Worm (Caenorhabditis elegans) whole organism, late embryonic: ENCODE results near the gene chd-3.

Experiments
- C08G9.2 ChIP-seq: sonication (generic microtip); optimal IDR thresholded peaks from 2 replicates; lab custom pipeline; 2016; ENCODE audit warnings: mild to moderate bottlenecking, missing genetic modification characterization, moderate library complexity, missing compliant biosample characterization
- C38D4.7 ChIP-seq: fragments of 200-800 bp; sonication (Bioruptor generic); optimal IDR thresholded peaks from 2 replicates; lab custom pipeline; 2018; ENCODE audit warnings: mild to moderate bottlenecking, missing genetic modification characterization, moderate library complexity, missing compliant biosample characterization
- F13H6.1 ChIP-seq: sonication (generic microtip); optimal IDR thresholded peaks from 2 replicates; lab custom pipeline; 2016; ENCODE audit warnings: missing genetic modification characterization, missing compliant biosample characterization
- K02D7.2 ChIP-seq: sonication (generic microtip); optimal IDR thresholded peaks from 2 replicates; lab custom pipeline; 2017; ENCODE audit warnings: mild to moderate bottlenecking, missing genetic modification characterization, missing compliant biosample characterization
- T23F11.4 ChIP-seq: fragments of 200-800 bp; sonication (Bioruptor generic); optimal IDR thresholded peaks from 2 replicates; lab custom pipeline; 2018; ENCODE audit warnings: mild to moderate bottlenecking, missing genetic modification characterization, missing compliant biosample characterization
- ahr-1 ChIP-seq: sonication (generic microtip); optimal IDR thresholded peaks from 2 replicates; lab custom pipeline; 2016; ENCODE audit warnings: missing genetic modification characterization, missing compliant biosample characterization
- ceh-19 ChIP-seq: fragments of 200-800 bp; sonication (Bioruptor generic); optimal IDR thresholded peaks from 2 replicates; lab custom pipeline; 2018; ENCODE audit warnings: mild to moderate bottlenecking, missing genetic modification characterization, missing compliant biosample characterization
- ceh-2 ChIP-seq: sonication (generic microtip); optimal IDR thresholded peaks from 2 replicates; lab custom pipeline; 2016; ENCODE audit warnings: missing genotype, missing genetic modification characterization, missing compliant biosample characterization
- ceh-24 ChIP-seq: sonication (generic microtip); optimal IDR thresholded peaks from 2 replicates; lab custom pipeline; 2016; ENCODE audit warnings: mild to moderate bottlenecking, missing genetic modification characterization, missing compliant biosample characterization
- ceh-30 ChIP-seq: fragments of 150-350 bp; optimal IDR thresholded peaks from 2 replicates; lab custom pipeline; 2014; ENCODE audit warnings: missing biosample characterization, missing genetic modification characterization
- ceh-31 ChIP-seq: sonication (generic microtip); optimal IDR thresholded peaks from 2 replicates; lab custom pipeline; 2016; ENCODE audit warnings: missing genetic modification characterization, missing compliant biosample characterization
- ceh-34 ChIP-seq: sonication (generic microtip); optimal IDR thresholded peaks from 2 replicates; lab custom pipeline; 2016; ENCODE audit warnings: mild to moderate bottlenecking, missing genetic modification characterization, missing compliant biosample characterization
- ceh-48 ChIP-seq: sonication (generic microtip); optimal IDR thresholded peaks from 2 replicates; lab custom pipeline; 2016; ENCODE audit warnings: missing genetic modification characterization, inconsistent platforms, missing compliant biosample characterization
- ceh-6 ChIP-seq: fragments of 200-800 bp; sonication (Bioruptor generic); optimal IDR thresholded peaks from 2 replicates; lab custom pipeline; 2018; ENCODE audit warnings: mild to moderate bottlenecking, missing genetic modification characterization, missing compliant biosample characterization
- che-1 ChIP-seq: sonication (generic microtip); optimal IDR thresholded peaks from 2 replicates; lab custom pipeline; 2016; ENCODE audit warnings: mild to moderate bottlenecking, missing genetic modification characterization, missing compliant biosample characterization
- dve-1 ChIP-seq: sonication (generic microtip); optimal IDR thresholded peaks from 2 replicates; lab custom pipeline; 2017; ENCODE audit warnings: antibody characterized with exemption, mild to moderate bottlenecking, missing genetic modification characterization, missing compliant biosample characterization
- elt-2 ChIP-seq: sonication (generic microtip); optimal IDR thresholded peaks from 2 replicates; lab custom pipeline; 2016; ENCODE audit warnings: missing genetic modification reagents, missing genetic modification characterization, missing compliant biosample characterization
- elt-4 ChIP-seq: sonication (generic microtip); optimal IDR thresholded peaks from 2 replicates; lab custom pipeline; 2016; ENCODE audit warnings: missing genetic modification characterization, missing compliant biosample characterization
- ets-4 ChIP-seq: sonication (generic microtip); optimal IDR thresholded peaks from 2 replicates; lab custom pipeline; 2016; ENCODE audit warnings: missing genetic modification characterization, missing compliant biosample characterization
- eyg-1 ChIP-seq: sonication (generic microtip); optimal IDR thresholded peaks from 2 replicates; lab custom pipeline; 2016; ENCODE audit warnings: missing genotype, missing genetic modification characterization, missing compliant biosample characterization
- fkh-10 ChIP-seq: fragments of 150-350 bp; optimal IDR thresholded peaks from 2 replicates; lab custom pipeline; 2014; ENCODE audit warnings: missing biosample characterization, missing genetic modification reagents, missing genetic modification characterization
- gmeb-2 ChIP-seq: sonication (generic microtip); optimal IDR thresholded peaks from 2 replicates; lab custom pipeline; 2016; ENCODE audit warnings: missing genetic modification characterization, inconsistent platforms, missing compliant biosample characterization
- hlh-15 ChIP-seq: sonication (generic microtip); optimal IDR thresholded peaks from 2 replicates; lab custom pipeline; 2016; ENCODE audit warnings: missing genetic modification characterization, missing compliant biosample characterization
- hlh-30 ChIP-seq: sonication (generic microtip); optimal IDR thresholded peaks from 2 replicates; lab custom pipeline; 2017; ENCODE audit warnings: antibody characterized with exemption, missing genetic modification characterization, missing compliant biosample characterization; ENCODE audit not compliant: insufficient read depth
- hlh-6 ChIP-seq: sonication (generic microtip); optimal IDR thresholded peaks from 2 replicates; lab custom pipeline; 2016; ENCODE audit warnings: missing genotype, missing genetic modification characterization, missing compliant biosample characterization
- hlh-8 ChIP-seq: sonication (generic microtip); optimal IDR thresholded peaks from 2 replicates; lab custom pipeline; 2016; ENCODE audit warnings: missing genotype, missing genetic modification characterization, missing compliant biosample characterization
- lin-11 ChIP-seq: fragments of 200-800 bp; sonication (Bioruptor generic); optimal IDR thresholded peaks from 2 replicates; lab custom pipeline; 2018; ENCODE audit warnings: mild to moderate bottlenecking, missing genetic modification characterization, missing compliant biosample characterization
- mec-3 ChIP-seq: sonication (generic microtip); optimal IDR thresholded peaks from 2 replicates; lab custom pipeline; 2016; ENCODE audit warnings: borderline replicate concordance, missing genetic modification characterization, missing compliant biosample characterization
- nfya-1 ChIP-seq: sonication (generic microtip); optimal IDR thresholded peaks from 2 replicates; lab custom pipeline; 2017; ENCODE audit warnings: missing genetic modification characterization, mild to moderate bottlenecking, missing compliant biosample characterization, antibody characterized with exemption, moderate library complexity
- nhr-11 ChIP-seq: fragments of 150-350 bp; optimal IDR thresholded peaks from 2 replicates; lab custom pipeline; 2014; ENCODE audit warnings: missing biosample characterization, missing genetic modification characterization
- npax-4 ChIP-seq: sonication (generic microtip); optimal IDR thresholded peaks from 2 replicates; lab custom pipeline; 2016; ENCODE audit warnings: missing genetic modification characterization, missing compliant biosample characterization
- pag-3 ChIP-seq: sonication (generic microtip); optimal IDR thresholded peaks from 2 replicates; lab custom pipeline; 2016; ENCODE audit warnings: missing compliant biosample characterization, missing genetic modification characterization, borderline replicate concordance
- pat-9 ChIP-seq: fragments of 200-800 bp; sonication (Bioruptor generic); optimal IDR thresholded peaks from 2 replicates; lab custom pipeline; 2018; ENCODE audit warnings: mild to moderate bottlenecking, missing genetic modification characterization, moderate library complexity, missing compliant biosample characterization
- pax-1 ChIP-seq: fragments of 150-350 bp; optimal IDR thresholded peaks from 2 replicates; lab custom pipeline; 2014; ENCODE audit warnings: missing biosample characterization, missing genetic modification characterization
- pha-4 ChIP-seq: fragments of 150-350 bp; optimal IDR thresholded peaks from 2 replicates; lab custom pipeline; 2018; ENCODE audit warnings: missing biosample characterization, missing genetic modification reagents, missing genetic modification characterization
- ref-2 ChIP-seq: sonication (generic microtip); optimal IDR thresholded peaks from 2 replicates; lab custom pipeline; 2016; ENCODE audit warnings: missing genetic modification characterization, missing compliant biosample characterization
- rnt-1 ChIP-seq: sonication (generic microtip); optimal IDR thresholded peaks from 2 replicates; lab custom pipeline; 2016; ENCODE audit warnings: missing genetic modification characterization, missing compliant biosample characterization
- sox-4 ChIP-seq: sonication (generic microtip); optimal IDR thresholded peaks from 2 replicates; lab custom pipeline; 2017; ENCODE audit warnings: mild to moderate bottlenecking, missing genetic modification characterization, inconsistent platforms, missing compliant biosample characterization
- tbx-2 ChIP-seq: sonication (generic microtip); optimal IDR thresholded peaks from 2 replicates; lab custom pipeline; 2016; ENCODE audit warnings: missing genetic modification characterization, missing compliant biosample characterization
- tbx-7 ChIP-seq: sonication (generic microtip); optimal IDR thresholded peaks from 2 replicates; lab custom pipeline; 2016; ENCODE audit warnings: missing genotype, missing genetic modification characterization, missing compliant biosample characterization
- unc-3 ChIP-seq, 2 experiments: fragments of 200-800 bp in 1 of 2; sonication (Bioruptor generic) in 1 of 2; sonication (generic microtip) in 1 of 2; conservative IDR thresholded peaks in 1 of 2; optimal IDR thresholded peaks in 1 of 2; 2 replicates each; pipeline versions ENCODE4 v1.3.6 to Lab custom; 2016 to 2022; ENCODE audit warnings: missing compliant biosample characterization in 2 of 2, missing genetic modification characterization in 2 of 2, missing genetic modification reagents in 1 of 2
- unc-55 ChIP-seq: sonication (generic microtip); optimal IDR thresholded peaks from 2 replicates; lab custom pipeline; 2017; ENCODE audit warnings: missing biosample characterization, missing genetic modification reagents, missing genetic modification characterization
- unc-86 ChIP-seq: sonication (generic microtip); optimal IDR thresholded peaks from 2 replicates; lab custom pipeline; 2016; ENCODE audit warnings: missing genetic modification characterization, missing compliant biosample characterization
- zip-5 ChIP-seq: sonication (generic microtip); optimal IDR thresholded peaks from 2 replicates; lab custom pipeline; 2016; ENCODE audit warnings: missing genetic modification characterization, missing compliant biosample characterization
- ztf-16 ChIP-seq: sonication (generic microtip); optimal IDR thresholded peaks from 2 replicates; lab custom pipeline; 2017; ENCODE audit warnings: missing genetic modification characterization, missing compliant biosample characterization

The chd-3 gene

ce11 chrX:12889837-12890449, 37.5 kb upstream of the chd-3 start (continued):
- TF ChIP-seq lin-11 (tag; lab: Kevin White, UChicago) (peak; percentile 69), ceh-19 (GFP tag; lab: Kevin White, UChicago) (peak; percentile 88), npax-4 (tag; lab: Kevin White, UChicago) (peak; percentile 73), ceh-34 (tag; lab: Kevin White, UChicago) (peak; percentile 86), hlh-8 (no peak), ceh-48 (tag; lab: Kevin White, UChicago) (peak; percentile 50), fkh-10 (GFP tag; lab: Kevin White, UChicago) (no peak), F13H6.1 (tag; lab: Kevin White, UChicago) (peak; percentile 61), pax-1 (tag; lab: Kevin White, UChicago) (no peak), tbx-2 (tag; lab: Kevin White, UChicago) (peak; percentile 69), ahr-1 (tag; lab: Kevin White, UChicago) (peak; percentile 59), eyg-1 (tag; lab: Kevin White, UChicago) (peak; percentile 79), gmeb-2 (tag; lab: Kevin White, UChicago) (peak; percentile 76), C08G9.2 (tag; lab: Kevin White, UChicago) (peak; percentile 53), K02D7.2 (tag; lab: Kevin White, UChicago) (peak; percentile 75), hlh-30 (tag; lab: Kevin White, UChicago) (no peak), T23F11.4 (GFP tag; lab: Kevin White, UChicago) (peak; percentile 52), nhr-11 (tag; lab: Kevin White, UChicago) (no peak), unc-55 (no peak), che-1 (tag; lab: Kevin White, UChicago) (peak; percentile 84), ceh-6 (GFP tag; lab: Kevin White, UChicago) (peak; percentile 50), ceh-2 (tag; lab: Kevin White, UChicago) (peak; percentile 45), zip-5 (tag; lab: Kevin White, UChicago) (peak; percentile 57), nfya-1 (tag; lab: Kevin White, UChicago) (peak; percentile 42), ref-2 (peak; percentile 81), ceh-30 (tag; lab: Kevin White, UChicago) (no peak)

DNA sequence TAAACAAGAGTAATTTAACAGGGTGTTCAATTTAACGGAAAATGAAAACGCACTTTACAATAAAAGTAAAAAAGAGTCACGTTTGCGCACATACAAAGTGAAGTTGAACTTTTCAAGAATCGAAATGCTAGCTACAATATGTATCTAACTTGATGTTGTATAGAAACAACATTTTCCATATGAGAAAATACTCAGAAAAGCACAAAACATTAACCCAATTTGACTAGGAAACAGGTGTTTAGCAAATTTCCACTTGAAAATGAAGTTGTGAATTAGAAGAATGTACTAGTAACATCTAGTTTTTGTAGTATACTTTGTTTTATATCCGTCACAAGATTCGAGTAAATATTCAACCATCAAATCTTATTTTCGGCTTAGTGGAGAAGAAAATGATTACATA, 32.5 kb upstream of the chd-3 start, which contains the start of gene gpc-1:
gpc-1 (minus strand) TSS at position 117 of the 400 bp plus-strand sequence.
- TF ChIP-seq sox-4 (tag; lab: Kevin White, UChicago) (no peak), ztf-16 (tag; lab: Kevin White, UChicago) (no peak), tbx-7 (tag; lab: Kevin White, UChicago) (no peak), T23F11.4 (GFP tag; lab: Kevin White, UChicago) (no peak), dve-1 (tag; lab: Kevin White, UChicago) (no peak), mec-3 (tag; lab: Kevin White, UChicago) (no peak), ceh-24 (tag; lab: Kevin White, UChicago) (no peak), hlh-6 (no peak), fkh-10 (GFP tag; lab: Kevin White, UChicago) (no peak), rnt-1 (tag; lab: Kevin White, UChicago) (no peak), pag-3 (no peak), ceh-48 (tag; lab: Kevin White, UChicago) (no peak), ref-2 (no peak), ets-4 (no peak), nfya-1 (tag; lab: Kevin White, UChicago) (no peak)

DNA sequence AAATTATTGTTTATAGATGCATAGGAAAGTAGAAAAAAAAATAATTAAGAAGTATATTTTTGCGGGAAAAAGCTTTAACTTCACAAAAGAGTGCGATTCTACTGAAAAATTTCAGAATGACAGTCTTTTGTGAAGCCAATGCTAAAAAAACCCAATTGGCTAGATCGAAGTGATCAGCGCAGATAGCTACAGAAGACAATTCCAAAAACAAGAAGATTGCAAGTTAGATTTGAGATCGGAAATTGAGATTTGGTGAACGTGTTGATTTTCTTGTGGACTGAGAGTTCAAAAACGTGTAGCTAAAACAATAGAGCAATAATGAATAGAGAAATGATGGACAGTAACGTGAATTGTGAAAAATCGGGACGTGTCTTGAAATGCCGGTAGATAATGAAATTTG, 28.8 kb upstream of the chd-3 start:
- TF ChIP-seq ets-4 (no peak), C38D4.7 (GFP tag; lab: Kevin White, UChicago) (no peak), fkh-10 (GFP tag; lab: Kevin White, UChicago) (no peak), pha-4 (no peak), hlh-15 (tag; lab: Kevin White, UChicago) (no peak), F13H6.1 (tag; lab: Kevin White, UChicago) (no peak), ceh-31 (tag; lab: Kevin White, UChicago) (no peak), unc-3 (GFP tag; conservative IDR thresholded peaks at IDR 0.05; lab: Robert Waterston, UW) (no peak), unc-3 (tag; optimal IDR thresholded peaks at IDR 0.05; lab: Kevin White, UChicago) (no peak), elt-4 (no peak), rnt-1 (tag; lab: Kevin White, UChicago) (no peak), unc-55 (no peak), unc-86 (tag; lab: Kevin White, UChicago) (no peak), zip-5 (tag; lab: Kevin White, UChicago) (no peak), pat-9 (no peak), tbx-7 (tag; lab: Kevin White, UChicago) (no peak), elt-2 (tag; lab: Kevin White, UChicago) (no peak), C08G9.2 (tag; lab: Kevin White, UChicago) (no peak), pax-1 (tag; lab: Kevin White, UChicago) (no peak)
